Fruit fly (Drosophila melanogaster) whole organism, wandering third instar larva: Measurements from ENCODE around the gene CG14417.

Experiments used
- Abd-B ChIP-seq: fragments of >200 bp; optimal IDR thresholded peaks from 2 replicates; lab custom pipeline; 2017; ENCODE audit warnings: missing biosample characterization, missing genetic modification characterization
- CG32264 ChIP-seq: fragments of 200-800 bp; sonication (Bioruptor generic); optimal IDR thresholded peaks from 2 replicates; lab custom pipeline; 2016; ENCODE audit warnings: missing biosample characterization, missing genetic modification characterization
- Hr78 ChIP-seq: fragments of >200 bp; optimal IDR thresholded peaks from 2 replicates; lab custom pipeline; 2017; ENCODE audit warnings: missing biosample characterization, missing genetic modification characterization
- OdsH ChIP-seq: fragments of 200-800 bp; sonication (Bioruptor generic); optimal IDR thresholded peaks from 2 replicates; lab custom pipeline; 2016; ENCODE audit warnings: missing biosample characterization, mild to moderate bottlenecking, missing genetic modification characterization
- Sp1 ChIP-seq: fragments of 200-800 bp; sonication (Bioruptor generic); optimal IDR thresholded peaks from 3 replicates; lab custom pipeline; 2019; ENCODE audit warnings: missing biosample characterization, mild to moderate bottlenecking, missing genetic modification characterization, moderate library complexity
- Vsx2 ChIP-seq: fragments of 200-300, 225-300 bp; sonication (Bioruptor generic); optimal IDR thresholded peaks from 2 replicates; lab custom pipeline; 2018; ENCODE audit warnings: missing biosample characterization, missing genetic modification characterization; ENCODE audit not compliant: partially characterized antibody
- br ChIP-seq: fragments of 200-800 bp; sonication (Bioruptor generic); optimal IDR thresholded peaks from 2 replicates; lab custom pipeline; 2016; ENCODE audit warnings: missing biosample characterization, missing genetic modification characterization
- h ChIP-seq: fragments of 200-800 bp; sonication (Bioruptor generic); optimal IDR thresholded peaks from 3 replicates; lab custom pipeline; 2016; ENCODE audit warnings: missing biosample characterization, mild to moderate bottlenecking, missing genetic modification characterization
- psq ChIP-seq: fragments of 200-800 bp; sonication (Bioruptor generic); optimal IDR thresholded peaks from 3 replicates; lab custom pipeline; 2017; ENCODE audit warnings: missing biosample characterization, mild to moderate bottlenecking, missing genetic modification characterization, moderate library complexity
- sage ChIP-seq: fragments of 200-800 bp; sonication (Bioruptor generic); optimal IDR thresholded peaks from 2 replicates; lab custom pipeline; 2016; ENCODE audit warnings: missing biosample characterization, mild to moderate bottlenecking, missing genetic modification characterization
- woc ChIP-seq: sonication (Bioruptor generic); optimal IDR thresholded peaks from 2 replicates; lab custom pipeline; 2016; ENCODE audit warnings: missing biosample characterization, mild to moderate bottlenecking, missing genetic modification characterization

dm6 chrX:2860955-2861354, 15.4 kb downstream of the CG14417 start:
- TF ChIP-seq OdsH (no peak), h (GFP tag; lab: Kevin White, UChicago) (peak; percentile 6), Vsx2 (GFP tag; lab: Kevin White, UChicago) (no peak), Sp1 (GFP tag; lab: Kevin White, UChicago) (peak; percentile 16), Hr78 (GFP tag; lab: Kevin White, UChicago) (no peak), br (no peak), woc (GFP tag; lab: Kevin White, UChicago) (no peak), Abd-B (GFP tag; lab: Kevin White, UChicago) (no peak), CG32264 (GFP tag; lab: Kevin White, UChicago) (no peak), psq (no peak), sage (no peak)
